Worm (Caenorhabditis elegans) whole organism, late embryonic: ENCODE measurements around the gene T22B2.5.

ENCODE experiments used
- ama-1 ChIP-seq: fragments of 150-350 bp; optimal IDR thresholded peaks from 2 replicates; lab custom pipeline; 2014
- elt-2 ChIP-seq: sonication (generic microtip); optimal IDR thresholded peaks from 2 replicates; lab custom pipeline; 2016; ENCODE audit warnings: missing genetic modification reagents, missing genetic modification characterization, missing compliant biosample characterization
- eyg-1 ChIP-seq: sonication (generic microtip); optimal IDR thresholded peaks from 2 replicates; lab custom pipeline; 2016; ENCODE audit warnings: missing genotype, missing genetic modification characterization, missing compliant biosample characterization
- nfya-1 ChIP-seq: sonication (generic microtip); optimal IDR thresholded peaks from 2 replicates; lab custom pipeline; 2017; ENCODE audit warnings: missing genetic modification characterization, mild to moderate bottlenecking, missing compliant biosample characterization, antibody characterized with exemption, moderate library complexity
- nhr-11 ChIP-seq: fragments of 150-350 bp; optimal IDR thresholded peaks from 2 replicates; lab custom pipeline; 2014; ENCODE audit warnings: missing biosample characterization, missing genetic modification characterization
- pqm-1 ChIP-seq: sonication (generic microtip); optimal IDR thresholded peaks from 2 replicates; lab custom pipeline; 2016; ENCODE audit warnings: missing genetic modification characterization, missing compliant biosample characterization
- rnt-1 ChIP-seq: sonication (generic microtip); optimal IDR thresholded peaks from 2 replicates; lab custom pipeline; 2016; ENCODE audit warnings: missing genetic modification characterization, missing compliant biosample characterization

DNA sequence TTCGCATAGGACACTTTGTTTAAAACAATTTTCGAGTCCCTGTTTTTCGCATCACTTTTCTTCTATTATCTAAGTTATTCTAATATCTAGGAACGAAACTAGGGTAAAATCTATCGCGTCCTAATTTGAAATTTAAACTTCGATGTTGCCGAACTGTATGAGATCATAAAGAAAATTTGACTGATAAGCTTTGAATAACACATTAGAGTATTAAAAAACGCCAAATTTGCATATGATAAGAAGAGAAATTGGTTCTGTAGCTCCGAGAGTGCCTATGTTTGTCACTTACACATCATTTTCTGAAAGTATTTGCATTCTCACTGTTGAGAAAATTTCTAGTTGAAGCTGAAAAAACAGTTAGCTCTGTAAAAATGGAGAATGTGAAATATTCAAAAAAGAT is 52.8 kb downstream of the T22B2.5 start:
- TF ChIP-seq elt-2 (no peak), nhr-11 (tag; lab: Kevin White, UChicago) (no peak), nfya-1 (no peak), pqm-1 (no peak), eyg-1 (tag; lab: Kevin White, UChicago) (no peak), ama-1 (no peak), rnt-1 (tag; lab: Kevin White, UChicago) (no peak)
